Fruit fly (Drosophila melanogaster) S2 (cell line): ENCODE measurements around the gene GckIII.

Experiments used
- CG8478 ChIP-seq: fragments of >200 bp; optimal IDR thresholded peaks from 2 replicates; lab custom pipeline; 2018
- CTCF ChIP-seq, 2 experiments: fragments of >200 bp; optimal IDR thresholded peaks; 2 replicates each; lab custom pipeline; 2018

DNA sequence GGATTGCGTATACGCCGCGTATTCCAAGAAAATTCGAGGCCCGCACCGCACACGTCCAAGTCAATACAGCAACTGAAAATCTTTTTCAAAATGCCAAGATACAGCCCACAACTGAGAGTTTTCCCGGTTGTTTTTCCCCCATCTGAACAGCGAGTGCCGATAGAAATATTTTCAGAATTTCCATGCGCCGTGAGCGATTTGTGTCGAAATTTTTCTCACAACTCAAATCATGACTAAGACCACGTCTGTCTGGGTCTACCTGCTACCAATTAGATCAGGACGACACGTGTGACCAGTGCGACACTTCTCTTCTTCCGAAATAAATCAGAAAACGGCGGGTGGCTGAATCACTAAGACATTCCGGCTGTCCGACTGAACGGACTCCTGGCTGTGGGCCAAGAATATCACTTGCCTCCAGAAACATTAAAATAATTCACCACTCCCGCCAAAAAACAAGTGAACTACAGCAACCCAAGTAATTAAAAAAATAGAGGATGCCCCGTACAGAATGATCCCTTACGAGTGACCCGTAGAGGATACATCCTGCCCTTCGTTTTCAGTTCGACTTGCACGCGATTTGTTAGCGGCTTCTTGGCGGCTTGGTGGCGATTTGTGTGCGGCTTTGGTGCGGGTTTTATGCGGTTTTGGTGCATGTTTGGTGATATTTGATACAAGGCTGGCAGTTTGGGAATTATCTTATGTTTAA is 40.2 kb downstream of the GckIII start, which contains the start of gene cher:
- TF ChIP-seq CG8478 (lab: Kevin White, UChicago) (no peak), CTCF (optimal IDR thresholded peaks at IDR 0.05; lab: Kevin White, UChicago) (no peak)
